Fruit fly (Drosophila melanogaster): Measurements from ENCODE around the gene Gapdh2.
A peak's percentile ranks its signal among the peaks of the same experiment; 100 is the strongest.

Gene Gapdh2

DNA sequence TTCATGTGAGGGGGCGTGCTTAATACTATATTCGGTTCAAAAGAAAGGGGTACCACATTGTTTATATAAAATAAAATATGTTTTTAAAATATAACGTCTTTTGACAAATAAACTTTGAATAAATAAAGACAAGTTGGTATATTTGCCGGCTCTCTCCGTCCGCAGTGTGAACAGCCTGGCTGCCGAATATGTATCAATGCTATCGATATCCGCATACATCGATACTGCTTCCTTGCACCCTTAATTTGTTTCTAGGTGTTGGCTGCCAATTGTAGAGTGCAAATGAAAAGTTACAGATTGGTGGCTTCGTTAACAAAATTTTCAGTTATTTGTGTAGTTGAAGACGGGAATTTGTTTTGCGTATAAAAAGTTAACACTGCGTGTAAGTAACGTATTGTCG lies 8.1 kb upstream of the Gapdh2 start, which contains the start of gene Gbeta13F (continued):
- TF ChIP-seq CG3847 (GFP tag; IDR thresholded peaks at IDR 0.05), result peak; percentile 26; the same call in 1 of the 2 replicates
- TF ChIP-seq Dip2 (GFP tag; IDR thresholded peaks at IDR 0.05), result no peak
- TF ChIP-seq MESR4 (GFP tag; optimal IDR thresholded peaks at IDR 0.05), result peak; percentile 76
- no peak for TF ChIP-seq Lpt (GFP tag; optimal IDR thresholded peaks at IDR 0.05)
- no peak for TF ChIP-seq HmgD (GFP tag; optimal IDR thresholded peaks at IDR 0.05)
- no peak for TF ChIP-seq sug (tag; optimal IDR thresholded peaks at IDR 0.05)
- TF ChIP-seq Nf-YC (tag; optimal IDR thresholded peaks at IDR 0.05), result no peak
- no peak for TF ChIP-seq onecut (GFP tag; IDR thresholded peaks at IDR 0.05)
- TF ChIP-seq dmrt11E (tag; optimal IDR thresholded peaks at IDR 0.05), result no peak
- peak; percentile 78; the same call in 1 of the 2 replicates for TF ChIP-seq amos (GFP tag; IDR thresholded peaks at IDR 0.05; ENCODE audit: partially characterized antibody)
- TF ChIP-seq wdn (GFP tag; IDR thresholded peaks at IDR 0.05), result no peak
- TF ChIP-seq Blimp-1 (GFP tag; optimal IDR thresholded peaks at IDR 0.05), result no peak
- TF ChIP-seq sens (GFP tag), result peak; percentile 17
- TF ChIP-seq Trl (optimal IDR thresholded peaks at IDR 0.05), result no peak
- no peak for TF ChIP-seq Trl (GFP tag; optimal IDR thresholded peaks at IDR 0.05)
- no peak for TF ChIP-seq Hr78 (GFP tag; optimal IDR thresholded peaks at IDR 0.05)
- no peak for TF ChIP-seq CG12219 (GFP tag; optimal IDR thresholded peaks at IDR 0.05)
- TF ChIP-seq jigr1 (GFP tag; IDR thresholded peaks at IDR 0.05), result no peak
- TF ChIP-seq ci (GFP tag; IDR thresholded peaks at IDR 0.05), result no peak
- no peak for TF ChIP-seq Max (GFP tag; optimal IDR thresholded peaks at IDR 0.05)
- TF ChIP-seq CG7357 (GFP tag; IDR thresholded peaks at IDR 0.05), result peak; percentile 94
- TF ChIP-seq Poxn (GFP tag; IDR thresholded peaks at IDR 0.05), result no peak
- peak; percentile 45 for TF ChIP-seq Sry-δ (GFP tag; optimal IDR thresholded peaks at IDR 0.05)
- no peak for TF ChIP-seq CG12104 (GFP tag; optimal IDR thresholded peaks at IDR 0.05)
- no peak for TF ChIP-seq Ada2b (GFP tag; IDR thresholded peaks at IDR 0.05)
- no peak for TF ChIP-seq CG6683 (GFP tag; optimal IDR thresholded peaks at IDR 0.05)
- peak; percentile 0 for TF ChIP-seq Lhr (GFP tag; optimal IDR thresholded peaks at IDR 0.05)
- TF ChIP-seq salm (tag; optimal IDR thresholded peaks at IDR 0.05), result no peak
- TF ChIP-seq ato (GFP tag; IDR thresholded peaks at IDR 0.05; ENCODE audit: partially characterized antibody), result peak; percentile 50; the same call in 1 of the 2 replicates
- no peak for TF ChIP-seq CG17612 (GFP tag; IDR thresholded peaks at IDR 0.05)
- peak; percentile 70 for TF ChIP-seq BEAF-32 (GFP tag; optimal IDR thresholded peaks at IDR 0.05)
- TF ChIP-seq lilli (GFP tag; optimal IDR thresholded peaks at IDR 0.05), result no peak
- no peak for TF ChIP-seq Adf1 (GFP tag; IDR thresholded peaks at IDR 0.05)
- no peak for TF ChIP-seq otp (GFP tag; IDR thresholded peaks at IDR 0.05)
- TF ChIP-seq CG31365 (tag; optimal IDR thresholded peaks at IDR 0.05), result no peak
- no peak for TF ChIP-seq CG12744 (GFP tag; optimal IDR thresholded peaks at IDR 0.05)
- no peak for TF ChIP-seq caup (GFP tag; optimal IDR thresholded peaks at IDR 0.05; ENCODE audit: severe bottlenecking)
- TF ChIP-seq ewg (GFP tag; optimal IDR thresholded peaks at IDR 0.05), result no peak
- peak; percentile 19; the same call in 1 of the 2 replicates for TF ChIP-seq CG14441 (GFP tag; IDR thresholded peaks at IDR 0.05)
- peak; percentile 73 for TF ChIP-seq CG16813 (GFP tag; IDR thresholded peaks at IDR 0.05; ENCODE audit: partially characterized antibody)
- peak; percentile 52; the same call in 2 of the 3 replicates for TF ChIP-seq hb (GFP tag; IDR thresholded peaks at IDR 0.05; ENCODE audit: partially characterized antibody)
- TF ChIP-seq prd (optimal IDR thresholded peaks at IDR 0.05), result no peak
- TF ChIP-seq prd (GFP tag; IDR thresholded peaks at IDR 0.05), result peak; percentile 41; the same call in 1 of the 3 replicates
- TF ChIP-seq CG4360 (GFP tag; IDR thresholded peaks at IDR 0.05), result no peak
- no peak for TF ChIP-seq gsb-n (tag; optimal IDR thresholded peaks at IDR 0.05)
- TF ChIP-seq Sin3A (optimal IDR thresholded peaks at IDR 0.05), result no peak
- no peak for TF ChIP-seq CG11456 (GFP tag; IDR thresholded peaks at IDR 0.05)
- no peak for TF ChIP-seq Dbx (GFP tag; IDR thresholded peaks at IDR 0.05)
- no peak for TF ChIP-seq CG14014 (GFP tag; IDR thresholded peaks at IDR 0.05)
- TF ChIP-seq CG11696 (GFP tag; IDR thresholded peaks at IDR 0.05), result no peak
- no peak for TF ChIP-seq CG6254 (GFP tag; optimal IDR thresholded peaks at IDR 0.05)
- peak; percentile 55; the same call in 2 of the 3 replicates for TF ChIP-seq vnd (GFP tag; IDR thresholded peaks at IDR 0.05; ENCODE audit: partially characterized antibody)
